Fruit fly (Drosophila melanogaster): ENCODE measurements around the gene TotA.

Gene TotA

DNA sequence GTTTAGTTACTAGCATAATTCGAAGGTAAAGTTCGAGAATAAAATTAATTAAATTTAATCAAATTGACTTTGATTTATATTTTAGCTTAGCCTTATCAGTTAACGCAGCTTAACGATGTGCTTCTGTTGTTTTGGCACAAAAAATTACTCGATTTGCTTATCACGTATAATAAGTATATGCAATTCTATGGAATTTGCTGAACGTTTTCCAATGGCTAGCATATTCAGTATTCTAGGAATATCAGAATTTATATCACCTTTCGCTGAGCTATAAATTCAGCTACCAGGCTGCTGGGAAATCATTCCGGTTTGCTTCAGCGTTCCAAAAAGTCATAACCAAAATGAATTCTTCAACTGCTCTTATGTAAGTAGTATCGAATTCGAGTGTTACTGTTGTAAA is at the start of gene TotA:
TotA (plus strand) TSS at position 301 of the 400 bp plus-strand sequence.
- no peak for TF ChIP-seq noc (tag; optimal IDR thresholded peaks at IDR 0.05)

DNA sequence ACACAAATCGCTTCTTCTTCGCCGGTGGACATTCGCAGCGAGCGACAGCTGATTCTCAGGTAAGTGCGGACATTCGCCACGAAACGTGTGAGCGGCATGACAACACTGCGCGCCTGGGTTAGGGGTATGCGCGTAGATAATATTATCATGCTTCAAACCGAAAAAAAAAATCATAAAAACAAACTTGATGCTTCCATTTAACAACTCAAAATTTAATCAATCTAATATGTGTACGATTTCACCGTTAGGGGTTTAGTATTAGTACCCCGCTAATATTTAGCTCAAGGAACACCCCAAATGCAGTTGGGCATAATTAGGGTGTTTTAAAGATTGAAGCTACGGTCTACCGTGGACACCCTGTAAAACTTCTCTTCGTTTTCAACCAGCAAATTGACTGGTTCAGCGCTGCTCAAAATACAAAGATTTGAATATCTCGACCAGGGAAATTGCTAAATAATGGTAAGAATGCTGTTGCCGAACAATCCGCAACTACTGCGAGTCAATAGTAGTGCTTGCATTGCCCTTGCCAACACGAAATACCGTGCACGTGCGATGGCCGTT is 48.9 kb upstream of the TotA start, which contains the start of the genes CG17271 and RpS20:
CG17271 (minus strand) TSS at position 34 of the 561 bp plus-strand sequence.
RpS20 (plus strand) TSS at position 367 of the 561 bp plus-strand sequence.
- peak; percentile 77 for TF ChIP-seq noc (tag; optimal IDR thresholded peaks at IDR 0.05)

DNA sequence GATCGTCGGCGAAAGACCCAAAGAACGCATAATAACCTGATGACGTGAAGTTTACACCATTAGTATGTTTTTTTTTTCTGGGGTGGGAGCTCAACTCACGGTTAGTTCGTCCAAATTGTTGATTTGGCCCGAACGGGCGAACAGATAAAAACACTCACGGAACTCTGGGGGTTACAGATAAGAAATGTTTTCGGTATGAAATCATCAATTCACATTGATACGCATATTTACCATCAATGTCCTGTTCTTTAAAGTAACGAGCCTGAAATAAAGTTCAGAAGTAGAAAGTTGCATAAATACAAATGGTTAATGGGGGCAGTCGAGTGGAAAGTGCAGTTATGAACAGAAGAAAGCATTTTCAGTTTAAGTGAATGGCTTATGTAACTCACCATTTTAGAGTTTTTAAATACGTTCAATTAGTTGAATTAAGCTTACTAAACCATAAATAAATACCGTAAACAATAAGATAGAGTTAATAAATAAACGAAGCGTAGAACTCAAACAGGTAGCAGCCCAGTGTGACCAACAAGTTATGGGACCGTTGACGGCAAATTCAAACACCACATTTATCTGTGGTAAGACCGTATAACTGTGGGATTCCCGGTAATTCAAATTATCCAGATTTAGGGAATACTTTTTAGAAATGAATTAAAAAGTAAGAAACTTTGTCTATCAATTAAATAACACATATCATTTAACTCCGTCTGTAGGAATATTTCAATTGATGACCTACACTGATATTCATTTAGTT is 47.0 kb upstream of the TotA start, which contains the start of gene CG17272:
CG17272 (minus strand) TSS at position 536 of the 751 bp plus-strand sequence.
- TF ChIP-seq noc (tag; optimal IDR thresholded peaks at IDR 0.05): no peak

DNA sequence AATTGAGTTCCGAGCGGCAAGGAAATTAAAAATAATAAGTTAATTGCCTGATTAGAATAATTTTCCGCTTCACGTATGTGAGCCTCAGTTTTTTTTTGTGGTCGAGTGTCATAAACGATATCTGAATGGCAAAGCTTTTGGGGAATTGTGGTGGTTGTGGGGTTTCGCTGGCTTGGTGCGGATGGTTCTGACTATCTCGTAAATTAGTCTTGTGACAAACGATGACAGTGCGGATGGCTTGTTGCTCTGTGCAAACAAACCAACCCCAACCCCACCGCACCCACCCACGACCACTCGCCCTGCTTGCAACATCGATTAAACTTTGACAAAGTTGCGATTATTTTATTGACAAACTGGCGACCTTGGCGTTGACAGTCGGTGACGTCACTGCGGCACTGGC is 43.9 kb upstream of the TotA start:
- no peak for TF ChIP-seq noc (tag; optimal IDR thresholded peaks at IDR 0.05)

DNA sequence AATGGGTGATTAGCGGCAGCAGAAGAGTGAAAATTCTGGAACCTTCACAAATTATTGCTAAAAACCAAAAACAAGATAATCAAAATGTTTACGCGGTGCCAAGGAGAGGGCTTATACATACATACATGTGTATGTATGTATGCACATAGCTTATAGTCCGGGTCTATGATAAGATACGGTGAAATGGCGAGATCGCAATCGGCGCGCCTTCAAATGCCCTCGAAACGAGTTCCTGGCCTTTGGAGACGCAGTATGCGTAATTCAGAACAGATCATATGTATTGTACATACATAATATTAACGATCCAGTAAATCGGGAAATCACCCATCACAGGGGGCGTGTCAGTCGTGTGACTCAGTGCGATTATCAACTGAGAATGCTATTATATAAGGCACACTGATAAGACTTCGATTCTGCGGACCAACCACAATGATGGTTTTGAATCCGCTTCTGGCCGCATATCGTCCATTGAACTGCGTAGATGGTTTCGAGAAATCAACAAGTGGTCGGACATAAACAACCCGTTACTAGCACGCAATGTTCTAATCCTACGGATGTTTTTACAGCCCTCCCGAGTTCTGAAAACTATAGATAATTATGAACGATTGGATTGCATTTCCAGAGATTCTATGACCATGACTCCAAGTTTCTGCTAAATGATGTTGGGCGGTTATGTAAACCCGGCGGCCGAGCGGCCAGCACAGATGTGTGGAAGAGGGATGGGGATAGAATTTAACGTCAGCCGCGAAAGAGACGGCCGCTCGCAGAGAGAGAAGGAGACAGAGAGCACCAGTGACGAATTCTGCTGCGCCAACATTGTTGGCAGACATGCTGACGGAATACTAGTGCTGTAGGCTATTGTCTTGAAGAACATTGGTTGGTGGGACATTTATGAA is 42.1 kb upstream of the TotA start:
- peak; percentile 70 for TF ChIP-seq noc (tag; optimal IDR thresholded peaks at IDR 0.05)

DNA sequence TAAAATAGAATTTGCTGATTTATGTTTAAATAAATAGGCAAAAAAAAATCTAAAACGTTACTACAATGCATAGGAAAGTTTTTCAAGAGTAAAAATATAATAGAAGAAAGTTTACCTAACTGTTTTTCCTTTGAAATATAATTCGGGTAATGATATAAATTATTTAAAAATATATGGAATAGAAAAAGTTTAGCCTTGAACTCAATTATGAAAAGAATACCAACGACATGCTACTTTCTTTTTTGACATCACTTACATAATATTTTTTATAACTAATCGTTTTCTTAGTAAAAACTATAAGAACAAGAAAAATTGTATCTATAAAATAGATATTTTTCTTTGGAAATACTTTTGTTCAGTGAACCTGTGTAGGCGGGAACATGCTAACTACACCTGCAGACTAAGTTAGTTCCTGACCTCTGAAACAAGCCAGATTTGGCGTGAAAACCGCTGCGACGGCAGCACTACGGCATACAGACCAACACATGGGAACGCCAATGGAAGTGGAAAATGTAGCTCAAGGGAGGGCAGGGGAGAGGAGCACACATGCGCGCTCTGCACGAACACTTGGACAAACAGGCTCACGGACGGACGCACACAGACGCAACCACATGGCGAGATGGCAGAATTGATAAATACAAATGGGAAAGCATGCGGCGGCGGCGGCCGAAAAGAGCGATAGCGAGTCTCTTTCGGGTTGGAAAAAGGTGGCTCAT is 41.3 kb upstream of the TotA start:
- TF ChIP-seq noc (tag; optimal IDR thresholded peaks at IDR 0.05): no peak

DNA sequence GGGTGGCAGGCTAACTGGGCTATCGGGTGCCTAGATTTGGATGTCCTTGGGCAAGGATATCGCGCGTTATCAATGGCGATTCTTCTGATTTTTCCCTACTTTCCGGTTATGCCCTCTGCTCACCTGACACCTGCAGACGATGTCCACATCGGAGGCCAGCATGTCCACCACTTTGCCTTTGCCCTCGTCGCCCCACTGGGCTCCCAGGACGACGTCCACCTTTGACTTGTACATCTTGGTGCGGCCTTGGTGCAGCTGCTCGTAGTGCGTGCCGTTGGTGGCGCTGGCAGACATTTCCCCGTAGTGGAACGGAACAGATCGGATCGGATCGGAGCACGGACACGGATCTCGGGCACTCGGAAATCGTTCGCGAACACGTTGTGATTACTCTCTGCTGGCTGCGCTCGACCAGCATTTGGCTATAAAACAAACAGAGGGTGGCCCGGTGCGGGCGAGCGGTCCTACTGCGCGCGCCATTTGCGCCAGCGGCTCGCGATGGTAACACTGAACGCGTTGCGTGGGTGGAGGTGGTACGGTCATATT is 40.6 kb upstream of the TotA start, which contains the start of gene Adss:
Adss (minus strand) TSS at position 428 of the 543 bp plus-strand sequence.
- peak; percentile 45 for TF ChIP-seq noc (tag; optimal IDR thresholded peaks at IDR 0.05)

DNA sequence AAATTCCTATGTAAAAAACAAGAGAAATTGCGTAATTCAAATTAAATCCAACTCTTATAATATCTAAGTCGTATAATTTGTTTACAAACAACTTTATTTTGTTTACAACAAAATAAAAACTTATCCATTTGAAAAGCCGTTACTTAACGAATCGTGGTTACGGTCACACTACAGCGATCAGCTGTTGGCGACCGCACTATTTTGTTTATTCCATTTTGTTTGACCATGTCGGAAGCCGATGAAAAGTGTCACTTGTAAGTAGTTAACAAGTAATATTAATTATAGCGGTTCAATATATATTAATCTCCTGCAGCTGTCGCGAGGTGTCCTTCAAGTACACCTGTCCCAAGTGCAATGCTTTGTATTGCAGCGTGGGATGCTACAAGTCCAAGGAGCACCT is 39.9 kb upstream of the TotA start, which contains the start of gene CG31223:
CG31223 (plus strand) TSS at position 165 of the 400 bp plus-strand sequence.
- no peak for TF ChIP-seq noc (tag; optimal IDR thresholded peaks at IDR 0.05)

DNA sequence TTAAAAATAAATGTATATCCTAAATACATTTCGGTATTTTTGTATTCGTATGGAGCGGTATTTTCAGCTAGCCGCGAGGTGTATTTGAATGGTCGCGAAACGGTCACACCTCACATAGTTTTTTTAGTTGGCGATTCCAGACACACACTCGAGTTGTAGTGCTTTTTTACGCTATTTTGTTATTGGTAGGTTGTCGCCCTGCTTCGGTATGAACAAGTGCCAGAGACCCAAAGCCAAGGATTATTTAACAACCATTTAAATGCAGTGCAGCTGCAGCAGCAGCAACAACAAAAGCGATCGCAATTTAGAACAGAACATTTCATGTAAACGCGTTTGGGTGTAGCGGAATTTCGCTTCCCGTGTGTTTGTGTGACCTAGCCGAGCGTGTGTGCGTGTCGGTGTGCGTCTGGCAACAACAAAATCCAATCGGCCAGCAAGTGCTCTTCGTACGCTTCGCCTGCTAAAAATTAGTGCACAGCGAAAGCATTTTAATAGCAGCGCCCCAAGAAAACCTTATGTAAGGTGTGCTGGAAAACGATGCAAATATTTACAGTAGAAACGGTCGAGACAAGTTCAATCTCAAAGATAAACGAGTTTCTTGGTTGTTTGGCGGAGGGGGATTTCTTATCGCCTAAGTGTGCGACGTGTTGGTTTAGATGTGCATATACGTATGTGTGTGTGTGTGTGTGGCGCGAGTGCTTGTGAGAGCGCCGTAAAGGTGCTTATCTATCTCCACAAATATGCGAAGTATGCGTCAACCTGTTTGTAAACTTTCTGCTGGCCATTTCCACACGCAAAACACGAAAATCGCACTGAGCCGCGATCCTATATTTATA is 37.9 kb upstream of the TotA start, which contains the start of gene Synd:
Synd (plus strand) TSS at position 111 of the 836 bp plus-strand sequence.
- TF ChIP-seq noc (tag; optimal IDR thresholded peaks at IDR 0.05): peak; percentile 62

DNA sequence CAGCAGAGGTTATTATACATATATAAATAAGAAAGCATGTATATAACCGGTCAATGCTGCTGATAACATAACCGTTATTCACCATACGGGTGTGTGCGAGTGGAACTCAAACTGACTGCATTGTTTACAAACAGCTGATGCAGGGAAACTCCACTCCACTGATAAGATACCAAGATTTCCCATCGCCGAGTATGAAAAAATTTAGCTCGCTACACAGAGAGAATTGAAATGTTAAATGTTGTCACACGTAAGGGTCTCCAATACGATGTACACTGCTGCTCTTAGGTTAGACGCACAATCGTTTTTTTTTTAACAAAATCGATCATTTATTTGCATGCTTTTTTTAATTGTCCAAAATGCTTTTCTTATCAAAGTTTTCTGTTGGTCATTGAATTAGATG is 37.2 kb upstream of the TotA start:
- TF ChIP-seq noc (tag; optimal IDR thresholded peaks at IDR 0.05): no peak

DNA sequence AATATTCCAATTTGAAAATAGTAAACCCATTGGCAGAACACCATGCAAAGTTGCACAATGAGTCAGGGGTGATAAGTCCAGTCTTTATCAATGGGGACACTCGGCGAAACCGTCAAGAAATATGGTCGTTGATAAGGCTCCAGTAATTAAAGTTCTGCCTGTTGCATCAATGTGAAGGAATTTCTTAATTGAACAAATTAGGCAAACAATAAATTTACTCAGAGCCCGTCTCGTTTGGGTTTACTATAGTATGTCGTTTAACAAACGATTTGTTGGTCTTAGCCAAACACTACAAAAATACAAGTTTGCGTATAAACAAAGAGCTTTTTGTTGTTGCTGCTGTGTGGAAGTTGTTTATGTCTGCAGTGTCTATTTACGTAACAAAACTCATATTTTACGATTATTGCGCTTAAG is 36.1 kb upstream of the TotA start:
- peak; percentile 16 for TF ChIP-seq noc (tag; optimal IDR thresholded peaks at IDR 0.05)

DNA sequence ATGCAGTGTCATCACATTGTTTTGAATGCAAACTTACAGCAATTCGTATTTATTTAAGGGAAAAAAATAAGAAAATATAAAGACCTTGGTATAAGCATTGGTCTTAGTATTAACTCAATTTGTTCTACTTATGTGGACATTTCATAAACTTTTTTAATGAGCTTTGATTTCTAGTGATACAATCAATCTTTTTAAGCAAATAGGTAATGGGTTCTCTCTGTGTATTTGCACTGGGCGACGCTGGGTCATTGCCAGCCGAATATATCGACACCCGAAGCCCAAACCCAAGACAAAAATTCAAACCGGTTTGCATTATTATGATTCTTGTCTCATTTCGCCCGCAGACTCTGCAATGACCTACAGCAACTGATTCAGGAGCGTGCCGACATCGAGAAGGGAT is 35.3 kb upstream of the TotA start:
- TF ChIP-seq noc (tag; optimal IDR thresholded peaks at IDR 0.05): no peak

DNA sequence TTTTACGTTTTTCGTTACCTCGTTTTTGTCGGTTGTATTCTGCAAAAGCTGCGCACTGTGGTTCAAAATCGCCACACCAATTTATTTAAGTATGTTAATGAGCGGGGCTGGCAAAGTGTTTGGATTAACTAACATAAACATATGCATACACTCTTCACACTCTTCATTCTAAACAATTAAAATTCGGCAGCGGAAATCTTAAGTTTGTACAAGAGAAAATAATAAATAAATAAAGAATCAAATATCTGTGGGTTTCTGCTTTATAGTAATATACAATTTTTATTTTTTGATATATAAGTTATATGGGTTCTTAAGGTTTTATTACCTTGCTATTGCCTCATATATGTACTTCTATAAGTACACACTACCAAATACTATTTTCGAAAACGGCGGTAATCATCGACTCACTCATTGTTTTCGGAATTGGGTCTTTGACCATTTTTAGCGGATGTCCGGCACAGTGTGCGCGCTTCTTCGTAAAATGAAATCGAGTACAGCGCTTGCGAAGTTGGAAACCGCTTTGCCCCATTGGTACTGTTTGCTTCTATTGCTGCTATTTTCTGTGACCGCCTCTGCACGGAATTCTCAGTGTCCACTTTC is 34.5 kb upstream of the TotA start:
- TF ChIP-seq noc (tag; optimal IDR thresholded peaks at IDR 0.05): no peak

DNA sequence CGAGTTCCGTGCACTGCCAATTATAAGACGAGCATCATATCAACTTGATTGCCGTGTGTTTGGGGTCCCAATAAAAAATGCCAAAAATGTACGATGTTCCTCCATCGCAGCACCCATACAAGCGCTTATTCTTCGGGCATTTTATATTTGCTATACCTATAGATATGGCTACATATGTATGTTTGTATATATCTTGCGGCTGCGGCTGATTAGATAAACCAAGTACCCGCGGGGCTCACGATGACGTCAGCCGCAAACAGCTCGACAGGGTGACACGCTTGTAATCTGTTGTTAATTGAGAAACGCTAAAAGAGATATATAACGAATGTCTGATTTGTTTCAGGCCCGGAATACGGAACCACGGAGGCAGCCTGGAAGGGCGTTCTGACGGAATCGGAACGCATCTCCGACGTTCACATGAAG is 33.6 kb upstream of the TotA start:
- TF ChIP-seq noc (tag; optimal IDR thresholded peaks at IDR 0.05): peak; percentile 32

Measured in whole organism, larva.